Worm (Caenorhabditis elegans) whole organism, young adult: ENCODE measurements around the gene C01B9.4.

Experiments
- F39B2.1 ChIP-seq: fragments of 200-800 bp; sonication (Bioruptor generic); IDR thresholded peaks from 2 replicates; pipeline ENCODE4 v1.3.6; 2022; ENCODE audit warnings: missing genetic modification reagents, missing genetic modification characterization, missing compliant biosample characterization
- ceh-27 ChIP-seq: fragments of 200-800 bp; sonication (Bioruptor generic); optimal IDR thresholded peaks from 2 replicates; lab custom pipeline; 2018; ENCODE audit warnings: mild to moderate bottlenecking, missing genetic modification characterization, moderate library complexity, missing compliant biosample characterization
- egl-44 ChIP-seq: fragments of 200-800 bp; sonication (Bioruptor generic); IDR thresholded peaks from 2 replicates; pipeline ENCODE4 v1.3.6; 2022; ENCODE audit warnings: missing genetic modification reagents, missing genetic modification characterization, missing compliant biosample characterization
- ets-4 ChIP-seq: fragments of 200-800 bp; sonication (Bioruptor generic); optimal IDR thresholded peaks from 2 replicates; lab custom pipeline; 2018; ENCODE audit warnings: mild to moderate bottlenecking, missing genetic modification characterization, missing compliant biosample characterization

DNA sequence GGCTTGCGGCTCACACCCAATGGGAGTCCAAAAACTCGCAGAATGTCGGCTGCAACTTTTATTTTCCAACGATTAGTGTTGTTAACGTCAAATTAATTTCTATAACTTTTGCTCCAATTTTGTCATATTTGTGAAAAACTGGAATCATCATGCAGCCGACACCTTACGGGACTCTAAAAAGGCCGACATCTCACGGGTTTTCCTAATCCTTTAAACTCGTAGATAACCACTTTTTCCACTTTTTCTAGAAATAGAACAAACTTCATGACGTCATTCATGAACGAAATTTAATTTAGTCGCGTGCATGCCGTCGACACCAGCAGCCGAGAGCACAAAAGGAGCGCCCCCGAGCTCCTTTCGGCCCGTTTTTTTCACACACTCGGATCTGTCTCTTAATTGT, 29.6 kb upstream of the C01B9.4 start:
- no peak for TF ChIP-seq F39B2.1
- no peak for TF ChIP-seq egl-44 (GFP tag; lab: Robert Waterston, UW)
- TF ChIP-seq ets-4 (GFP tag; lab: Kevin White, UChicago), result no peak
- no peak for TF ChIP-seq ceh-27
